Worm (Caenorhabditis elegans) whole organism, L3 larva: ENCODE data around the gene C05C8.5.

Experiments
- R02D3.7 ChIP-seq: fragments of 150-350 bp; optimal IDR thresholded peaks from 2 replicates; lab custom pipeline; 2014; ENCODE audit warnings: missing biosample characterization, missing genetic modification characterization
- ZK546.5 ChIP-seq: sonication (generic microtip); optimal IDR thresholded peaks from 2 replicates; lab custom pipeline; 2017; ENCODE audit warnings: missing biosample characterization, missing genetic modification characterization
- aly-2 ChIP-seq: fragments of 150-350 bp; optimal IDR thresholded peaks from 2 replicates; lab custom pipeline; 2014; ENCODE audit warnings: missing biosample characterization, missing genetic modification characterization
- ama-1 ChIP-seq: fragments of 150-350 bp; optimal IDR thresholded peaks from 2 replicates; lab custom pipeline; 2018
- ceh-16 ChIP-seq: sonication (generic microtip); optimal IDR thresholded peaks from 2 replicates; lab custom pipeline; 2017; ENCODE audit warnings: missing biosample characterization, missing genetic modification characterization
- ceh-28 ChIP-seq: fragments of 150-350 bp; optimal IDR thresholded peaks from 2 replicates; lab custom pipeline; 2014; ENCODE audit warnings: missing biosample characterization, missing genetic modification reagents, missing genetic modification characterization
- ceh-82 ChIP-seq: fragments of 150-350 bp; optimal IDR thresholded peaks from 2 replicates; lab custom pipeline; 2014; ENCODE audit warnings: missing biosample characterization, missing genetic modification characterization
- daf-12 ChIP-seq: fragments of 150-350 bp; optimal IDR thresholded peaks from 2 replicates; lab custom pipeline; 2014; ENCODE audit warnings: missing biosample characterization, missing genetic modification reagents, missing genetic modification characterization
- egl-27 ChIP-seq: sonication (generic microtip); optimal IDR thresholded peaks from 4 replicates; lab custom pipeline; 2017; ENCODE audit warnings: missing biosample characterization, missing genetic modification reagents, missing genetic modification characterization
- egl-5 ChIP-seq: fragments of 150-350 bp; optimal IDR thresholded peaks from 2 replicates; lab custom pipeline; 2017; ENCODE audit warnings: missing biosample characterization, missing genetic modification reagents, missing genetic modification characterization, inconsistent platforms
- elt-1 ChIP-seq: fragments of 150-350 bp; optimal IDR thresholded peaks from 2 replicates; lab custom pipeline; 2014; ENCODE audit warnings: missing biosample characterization, missing genetic modification characterization
- elt-2 ChIP-seq: sonication (generic microtip); optimal IDR thresholded peaks from 2 replicates; lab custom pipeline; 2016; ENCODE audit warnings: missing genetic modification reagents, mild to moderate bottlenecking, missing genetic modification characterization, missing compliant biosample characterization
- elt-3 ChIP-seq, 3 experiments: fragments of 150-350 bp in 1 of 3; sonication (generic microtip) in 2 of 3; optimal IDR thresholded peaks; 2 replicates in 2 of 3; 4 replicates in 1 of 3; lab custom pipeline; 2014 to 2017; ENCODE audit warnings: missing biosample characterization in 3 of 3, missing genetic modification characterization in 3 of 3
- eor-1 ChIP-seq, 2 experiments: fragments of 150-350 bp; optimal IDR thresholded peaks; 2 replicates each; lab custom pipeline; 2014 to 2018; ENCODE audit warnings: missing biosample characterization in 2 of 2, missing genetic modification characterization in 2 of 2
- fkh-10 ChIP-seq: sonication (generic microtip); optimal IDR thresholded peaks from 2 replicates; lab custom pipeline; 2017; ENCODE audit warnings: missing biosample characterization, missing genetic modification reagents, missing genetic modification characterization
- hmg-11 ChIP-seq: sonication (generic microtip); optimal IDR thresholded peaks from 2 replicates; lab custom pipeline; 2016; ENCODE audit warnings: missing genetic modification characterization, missing compliant biosample characterization
- jun-1 ChIP-seq: fragments of 150-350 bp; optimal IDR thresholded peaks from 2 replicates; lab custom pipeline; 2014; ENCODE audit warnings: missing biosample characterization, missing genetic modification reagents, missing genetic modification characterization
- lin-15B ChIP-seq: fragments of 150-350 bp; optimal IDR thresholded peaks from 2 replicates; lab custom pipeline; 2014; ENCODE audit warnings: missing biosample characterization, missing genetic modification characterization
- lin-39 ChIP-seq: fragments of 150-350 bp; optimal IDR thresholded peaks from 2 replicates; lab custom pipeline; 2018; ENCODE audit warnings: missing biosample characterization, missing genetic modification reagents, missing genetic modification characterization
- lsy-12 ChIP-seq: sonication (generic microtip); optimal IDR thresholded peaks from 2 replicates; lab custom pipeline; 2016; ENCODE audit warnings: mild to moderate bottlenecking, missing genetic modification characterization, missing compliant biosample characterization
- mdl-1 ChIP-seq: fragments of 150-350 bp; optimal IDR thresholded peaks from 2 replicates; lab custom pipeline; 2014; ENCODE audit warnings: missing biosample characterization, missing genetic modification characterization
- mml-1 ChIP-seq: fragments of 150-350 bp; sonication (generic microtip); optimal IDR thresholded peaks from 3 replicates; lab custom pipeline; 2014; ENCODE audit warnings: missing biosample characterization, missing genetic modification characterization
- nfya-1 ChIP-seq: sonication (generic microtip); optimal IDR thresholded peaks from 2 replicates; lab custom pipeline; 2017; ENCODE audit warnings: missing genetic modification characterization, mild to moderate bottlenecking, missing compliant biosample characterization, antibody characterized with exemption, moderate library complexity; ENCODE audit not compliant: insufficient read depth
- nhr-11 ChIP-seq: fragments of 150-350 bp; optimal IDR thresholded peaks from 2 replicates; lab custom pipeline; 2014; ENCODE audit warnings: missing biosample characterization, missing genetic modification characterization
- nhr-12 ChIP-seq: fragments of 150-350 bp; optimal IDR thresholded peaks from 2 replicates; lab custom pipeline; 2014; ENCODE audit warnings: missing biosample characterization, missing genetic modification characterization
- nhr-237 ChIP-seq: fragments of 150-350 bp; optimal IDR thresholded peaks from 2 replicates; lab custom pipeline; 2014; ENCODE audit warnings: missing biosample characterization, missing genetic modification characterization
- nhr-25 ChIP-seq: sonication (generic microtip); optimal IDR thresholded peaks from 2 replicates; lab custom pipeline; 2017; ENCODE audit warnings: missing biosample characterization, missing genetic modification characterization
- nhr-43 ChIP-seq: sonication (generic microtip); optimal IDR thresholded peaks from 2 replicates; lab custom pipeline; 2016; ENCODE audit warnings: mild to moderate bottlenecking, missing genetic modification characterization, missing compliant biosample characterization; ENCODE audit not compliant: poor library complexity, severe bottlenecking
- nhr-67 ChIP-seq: fragments of 150-350 bp; optimal IDR thresholded peaks from 2 replicates; lab custom pipeline; 2014; ENCODE audit warnings: missing biosample characterization, missing genetic modification characterization
- nhr-77 ChIP-seq: fragments of 150-350 bp; optimal IDR thresholded peaks from 2 replicates; lab custom pipeline; 2014; ENCODE audit warnings: missing biosample characterization, missing genetic modification characterization
- pha-4 ChIP-seq: fragments of 150-350 bp; optimal IDR thresholded peaks from 2 replicates; lab custom pipeline; 2014; ENCODE audit warnings: missing biosample characterization, missing genetic modification reagents, missing genetic modification characterization
- pqm-1 ChIP-seq: fragments of 150-350 bp; optimal IDR thresholded peaks from 2 replicates; lab custom pipeline; 2017; ENCODE audit warnings: missing biosample characterization, missing genetic modification characterization, inconsistent platforms
- skn-1 ChIP-seq: fragments of 150-350 bp; optimal IDR thresholded peaks from 2 replicates; lab custom pipeline; 2014; ENCODE audit warnings: missing biosample characterization, missing genetic modification characterization
- snpc-4 ChIP-seq: fragments of 150-350 bp; optimal IDR thresholded peaks from 2 replicates; lab custom pipeline; 2014; ENCODE audit warnings: missing biosample characterization, missing genetic modification characterization
- tbx-2 ChIP-seq: sonication (generic microtip); optimal IDR thresholded peaks from 2 replicates; lab custom pipeline; 2016; ENCODE audit warnings: mild to moderate bottlenecking, missing genetic modification characterization, missing compliant biosample characterization
- zag-1 ChIP-seq: fragments of 150-350 bp; optimal IDR thresholded peaks from 2 replicates; lab custom pipeline; 2014; ENCODE audit warnings: missing biosample characterization, missing genetic modification characterization
- ztf-11 ChIP-seq: fragments of 150-350 bp; optimal IDR thresholded peaks from 2 replicates; lab custom pipeline; 2014; ENCODE audit warnings: missing biosample characterization, missing genetic modification characterization

The C05C8.5 gene

ce11 chrV:7196037-7196436 lies 38.6 kb downstream of the C05C8.5 start, which contains the start of gene attf-2:
Gene attf-2, minus strand, starts transcription at chrV:7196137.
- TF ChIP-seq skn-1 (no peak), egl-5 (tag; lab: Kevin White, UChicago) (no peak), nhr-237 (tag; lab: Kevin White, UChicago) (no peak), zag-1 (no peak), nhr-67 (tag; lab: Kevin White, UChicago) (no peak), nhr-25 (no peak), R02D3.7 (no peak), mml-1 (no peak), lin-39 (tag; lab: Kevin White, UChicago) (no peak), jun-1 (tag; lab: Kevin White, UChicago) (no peak), elt-3 (tag; optimal IDR thresholded peaks at IDR 0.05; lab: Kevin White, UChicago) (no peak)
- TF ChIP-seq, all 47 proteins: peak for 0

- TF ChIP-seq ama-1 (no peak), aly-2 (tag; lab: Kevin White, UChicago) (no peak), snpc-4 (tag; lab: Kevin White, UChicago) (no peak), ceh-82 (tag; lab: Kevin White, UChicago) (no peak), fkh-10 (GFP tag; lab: Kevin White, UChicago) (no peak), ceh-16 (tag; lab: Kevin White, UChicago) (no peak), nfya-1 (tag; lab: Kevin White, UChicago) (no peak), lin-15B (no peak), lsy-12 (no peak), hmg-11 (tag; lab: Kevin White, UChicago) (no peak), egl-5 (tag; lab: Kevin White, UChicago) (no peak), daf-12 (tag; lab: Kevin White, UChicago) (no peak), ceh-28 (tag; lab: Kevin White, UChicago) (no peak), ZK546.5 (no peak), nhr-25 (no peak)
Observed at ce11 chrV:7194818-7195217, 39.8 kb downstream of the C05C8.5 start.

- TF ChIP-seq fkh-10 (GFP tag; lab: Kevin White, UChicago) (no peak), nhr-237 (tag; lab: Kevin White, UChicago) (no peak), skn-1 (no peak), nfya-1 (tag; lab: Kevin White, UChicago) (no peak), elt-1 (tag; lab: Kevin White, UChicago) (no peak), ama-1 (no peak), aly-2 (tag; lab: Kevin White, UChicago) (no peak), nhr-43 (tag; lab: Kevin White, UChicago) (no peak), lin-15B (no peak), nhr-67 (tag; lab: Kevin White, UChicago) (no peak), jun-1 (tag; lab: Kevin White, UChicago) (no peak)
Observed at ce11 chrV:7193562-7193961, 41.1 kb downstream of the C05C8.5 start, which contains the start of gene F09G2.8. Gene F09G2.8, minus strand, starts transcription at chrV:7193662.

ce11 chrV:7187295-7187694 lies 47.3 kb downstream of the C05C8.5 start:
- TF ChIP-seq elt-2 (tag; lab: Kevin White, UChicago) = peak; percentile 29
- TF ChIP-seq ceh-16 (tag; lab: Kevin White, UChicago) = no peak

- TF ChIP-seq nhr-12 (tag; lab: Kevin White, UChicago) (no peak), skn-1 (no peak), lin-39 (tag; lab: Kevin White, UChicago) (no peak), ama-1 (no peak), pqm-1 (tag; lab: Kevin White, UChicago) (peak; percentile 77), pha-4 (tag; lab: Kevin White, UChicago) (no peak), ZK546.5 (no peak), nhr-25 (no peak), egl-27 (tag; lab: Kevin White, UChicago) (no peak), nhr-77 (no peak), mdl-1 (tag; lab: Kevin White, UChicago) (no peak), eor-1 (tag; optimal IDR thresholded peaks at IDR 0.05; lab: Kevin White, UChicago) (no peak), snpc-4 (tag; lab: Kevin White, UChicago) (no peak), nhr-11 (no peak), nhr-67 (tag; lab: Kevin White, UChicago) (no peak), ztf-11 (tag; lab: Kevin White, UChicago) (no peak), tbx-2 (tag; lab: Kevin White, UChicago) (no peak), fkh-10 (GFP tag; lab: Kevin White, UChicago) (no peak), elt-2 (tag; lab: Kevin White, UChicago) (peak; percentile 82), R02D3.7 (no peak), nfya-1 (tag; lab: Kevin White, UChicago) (no peak), jun-1 (tag; lab: Kevin White, UChicago) (peak; percentile 73)
Observed at ce11 chrV:7186599-7186998, 48.0 kb downstream of the C05C8.5 start.
